Fruit fly (Drosophila melanogaster): Measurements from ENCODE around the gene Spase25.

The Spase25 gene

DNA sequence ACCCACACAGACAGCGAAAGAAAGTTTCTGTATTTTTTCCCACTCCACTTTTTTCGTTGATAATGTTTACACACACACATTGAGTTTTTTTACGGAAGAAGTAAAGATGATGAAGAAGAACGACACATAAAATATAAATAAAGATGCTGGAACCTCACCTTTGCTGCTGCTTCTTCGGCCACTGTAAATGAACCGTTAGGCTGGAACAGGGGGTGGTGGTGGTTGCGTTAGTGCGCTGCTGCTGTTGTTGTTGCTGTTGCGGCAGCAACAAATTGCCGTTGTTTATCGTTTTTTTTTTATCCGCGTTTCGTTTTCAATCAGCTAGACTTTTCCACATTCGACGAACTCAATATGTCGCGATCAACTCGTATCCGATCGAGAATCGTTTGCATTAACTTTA is 31.4 kb upstream of the Spase25 start:
- TF ChIP-seq Sin3A (optimal IDR thresholded peaks at IDR 0.05) (no peak), h (optimal IDR thresholded peaks at IDR 0.05) (no peak), insv (optimal IDR thresholded peaks at IDR 0.05) (no peak), psq (optimal IDR thresholded peaks at IDR 0.05) (no peak), Myc (optimal IDR thresholded peaks at IDR 0.05) (no peak), ttk (optimal IDR thresholded peaks at IDR 0.05) (no peak)

DNA sequence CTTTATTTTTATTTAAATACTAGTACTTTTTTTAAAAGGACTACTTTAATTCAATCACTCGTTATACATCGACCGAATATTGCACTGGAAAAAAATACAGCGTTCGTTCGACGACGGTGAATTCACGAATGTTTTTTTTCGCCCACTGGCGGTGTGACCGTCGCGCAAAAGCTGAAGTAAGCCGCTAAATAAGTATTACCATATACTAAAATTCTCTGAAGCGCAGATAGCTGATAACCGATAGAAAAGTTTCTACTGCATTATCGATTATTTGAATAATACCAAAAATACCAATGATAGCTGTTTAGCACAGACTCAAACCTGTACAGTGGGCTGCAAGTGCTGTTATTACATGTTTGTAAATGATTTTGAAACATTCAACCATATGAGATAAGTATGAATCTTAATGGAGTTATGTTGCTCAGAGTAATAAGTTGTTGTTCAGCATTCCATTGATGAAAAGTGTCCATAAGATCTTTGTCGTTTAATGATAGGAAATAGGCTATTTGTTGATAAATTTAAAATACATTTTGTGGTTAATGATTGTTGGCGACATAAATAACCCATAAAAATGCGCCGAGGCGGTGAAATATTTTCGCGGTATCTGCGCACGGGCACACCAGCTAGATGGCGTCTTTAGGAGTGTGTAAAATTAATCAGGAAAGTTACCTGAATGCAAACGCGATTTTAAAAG is 30.7 kb upstream of the Spase25 start, which contains the start of the genes Evi5 and HP5:
Gene Evi5, minus strand, starts transcription at position 198 of the 694 bp plus-strand sequence.
Gene HP5, plus strand, starts transcription at position 598 of the 694 bp plus-strand sequence.
- TF ChIP-seq psq (optimal IDR thresholded peaks at IDR 0.05): no peak
- TF ChIP-seq Myc (optimal IDR thresholded peaks at IDR 0.05): no peak
- no peak for TF ChIP-seq h (optimal IDR thresholded peaks at IDR 0.05)
- no peak for TF ChIP-seq Sin3A (optimal IDR thresholded peaks at IDR 0.05)
- TF ChIP-seq insv (optimal IDR thresholded peaks at IDR 0.05): no peak
- TF ChIP-seq ttk (optimal IDR thresholded peaks at IDR 0.05): no peak

DNA sequence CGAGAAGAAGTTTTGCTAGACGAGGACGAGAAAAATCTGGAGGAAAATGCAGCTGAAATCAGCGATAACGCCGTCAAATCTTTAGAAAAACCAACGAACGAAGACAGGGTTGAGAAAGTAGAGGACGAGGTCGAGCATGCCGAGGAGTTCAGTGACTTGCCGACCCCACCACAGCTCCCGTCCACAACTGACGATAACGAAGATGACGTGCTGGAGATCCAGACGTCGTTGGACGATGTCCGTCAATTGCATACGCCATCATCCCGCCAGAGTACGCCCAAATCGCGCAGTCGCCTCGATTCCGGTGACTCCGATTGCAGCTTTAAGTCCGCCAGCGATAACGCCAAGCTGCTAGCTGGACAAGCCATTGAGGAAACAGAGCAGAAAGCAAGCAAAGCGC is 27.9 kb upstream of the Spase25 start:
- no peak for TF ChIP-seq psq (optimal IDR thresholded peaks at IDR 0.05)
- TF ChIP-seq ttk (optimal IDR thresholded peaks at IDR 0.05): no peak
- no peak for TF ChIP-seq h (optimal IDR thresholded peaks at IDR 0.05)
- no peak for TF ChIP-seq Myc (optimal IDR thresholded peaks at IDR 0.05)
- TF ChIP-seq Sin3A (optimal IDR thresholded peaks at IDR 0.05): no peak
- TF ChIP-seq insv (optimal IDR thresholded peaks at IDR 0.05): no peak

DNA sequence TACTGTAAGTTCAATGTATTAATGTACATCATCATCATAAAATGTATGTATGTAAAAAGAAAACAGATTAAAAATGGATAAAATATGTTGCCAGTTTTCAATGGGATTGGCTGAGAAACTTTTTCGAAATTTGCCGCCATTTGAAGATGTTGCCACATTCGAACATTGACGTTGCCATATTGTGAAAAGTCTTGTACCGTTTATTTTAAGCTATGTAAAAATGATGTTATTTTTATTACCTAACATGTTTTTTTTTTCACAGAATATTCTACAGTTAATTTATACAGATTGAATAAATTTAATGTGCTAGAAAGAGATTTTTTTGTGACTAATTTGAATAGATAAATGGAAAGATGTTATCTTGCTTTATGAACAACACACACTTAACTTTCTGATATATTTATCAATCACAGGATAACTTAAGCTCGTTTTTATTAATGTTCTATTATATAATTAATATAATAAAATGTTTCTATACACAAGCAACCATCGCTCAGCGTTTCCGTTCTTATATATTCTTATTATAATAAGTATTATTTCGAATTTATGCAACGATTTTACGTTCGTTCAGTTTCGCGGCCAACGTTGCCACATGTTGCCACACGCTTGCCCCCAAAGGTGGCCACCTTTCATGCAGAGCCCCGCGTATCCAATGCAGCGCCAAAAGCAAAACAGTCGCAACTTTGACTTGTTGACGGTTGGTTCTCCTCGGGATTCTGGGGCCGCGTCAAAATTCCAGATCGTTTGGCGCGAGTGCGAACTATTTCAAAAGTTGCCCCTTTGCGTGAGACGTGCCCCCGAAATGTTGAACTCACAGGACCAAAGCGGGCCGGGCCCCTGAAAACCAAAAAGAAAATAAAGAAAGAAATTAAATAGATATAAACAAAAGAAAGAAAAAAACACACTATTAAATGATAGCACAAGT is 25.9 kb upstream of the Spase25 start, which contains the start of gene CG43155:
Gene CG43155, plus strand, starts transcription at position 875 of the 925 bp plus-strand sequence.
- TF ChIP-seq insv (optimal IDR thresholded peaks at IDR 0.05) (no peak), Sin3A (optimal IDR thresholded peaks at IDR 0.05) (no peak), ttk (optimal IDR thresholded peaks at IDR 0.05) (no peak), Myc (optimal IDR thresholded peaks at IDR 0.05) (no peak), psq (optimal IDR thresholded peaks at IDR 0.05) (no peak), h (optimal IDR thresholded peaks at IDR 0.05) (no peak)

DNA sequence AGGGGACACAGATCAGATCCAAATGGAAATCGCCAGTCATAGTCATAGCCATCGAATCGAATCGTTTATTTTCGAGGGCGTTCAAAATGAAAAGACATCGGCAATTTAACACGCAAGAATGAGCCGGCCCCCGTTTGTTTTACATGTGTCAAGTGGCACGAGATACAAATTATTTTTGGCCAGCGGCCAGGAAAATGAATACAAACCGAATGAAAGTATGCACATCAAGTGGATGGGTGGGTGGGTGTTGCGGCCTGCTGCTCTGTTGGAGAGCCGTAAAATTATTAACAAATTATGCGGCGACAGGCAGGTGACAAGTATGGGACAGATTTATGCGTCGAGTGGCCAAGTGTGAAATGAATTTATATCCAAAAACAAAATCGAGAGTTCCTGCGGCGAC is 21.0 kb upstream of the Spase25 start:
- no peak for TF ChIP-seq Sin3A (optimal IDR thresholded peaks at IDR 0.05)
- no peak for TF ChIP-seq h (optimal IDR thresholded peaks at IDR 0.05)
- TF ChIP-seq ttk (optimal IDR thresholded peaks at IDR 0.05): no peak
- no peak for TF ChIP-seq psq (optimal IDR thresholded peaks at IDR 0.05)
- no peak for TF ChIP-seq insv (optimal IDR thresholded peaks at IDR 0.05)
- no peak for TF ChIP-seq Myc (optimal IDR thresholded peaks at IDR 0.05)

DNA sequence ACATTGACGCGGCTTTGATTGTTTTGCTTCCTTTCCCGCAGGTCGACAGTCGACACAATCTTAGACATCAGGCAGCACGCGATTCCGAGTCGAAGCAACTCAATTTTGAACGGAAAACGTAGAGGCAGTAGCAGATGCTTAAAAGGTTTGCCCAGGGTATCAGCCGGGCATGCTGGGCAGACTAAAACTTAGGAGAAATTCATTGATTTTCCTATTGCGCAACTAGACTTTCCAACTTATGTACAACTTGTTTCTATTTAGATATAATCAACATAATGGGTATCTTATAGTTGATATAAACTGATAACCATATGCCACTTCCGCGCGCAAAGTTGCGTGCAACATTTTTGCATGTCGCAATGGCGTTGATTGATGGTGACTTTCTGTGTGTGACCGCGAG is 18.3 kb upstream of the Spase25 start:
- no peak for TF ChIP-seq Sin3A (optimal IDR thresholded peaks at IDR 0.05)
- TF ChIP-seq ttk (optimal IDR thresholded peaks at IDR 0.05): no peak
- TF ChIP-seq psq (optimal IDR thresholded peaks at IDR 0.05): no peak
- no peak for TF ChIP-seq Myc (optimal IDR thresholded peaks at IDR 0.05)
- no peak for TF ChIP-seq h (optimal IDR thresholded peaks at IDR 0.05)
- no peak for TF ChIP-seq insv (optimal IDR thresholded peaks at IDR 0.05)

DNA sequence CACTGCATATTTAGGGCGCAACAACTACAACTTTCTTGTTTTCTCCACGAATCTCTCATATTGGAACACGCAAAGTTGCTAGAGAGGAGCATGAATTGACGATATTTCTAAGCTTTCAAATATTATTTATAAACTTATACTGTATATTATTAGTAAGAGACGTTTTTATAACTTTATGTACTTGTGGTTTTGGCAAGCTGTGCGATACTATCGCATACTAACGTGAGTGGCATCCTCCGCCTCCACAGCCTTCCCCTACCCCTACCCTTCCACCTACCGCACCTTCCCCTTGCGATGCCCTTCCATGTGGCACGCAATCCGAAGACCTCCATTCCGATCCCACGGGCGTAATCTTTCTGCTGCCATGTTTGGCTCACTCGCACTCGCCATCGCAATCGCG is 16.7 kb upstream of the Spase25 start:
- TF ChIP-seq insv (optimal IDR thresholded peaks at IDR 0.05) (no peak), Sin3A (optimal IDR thresholded peaks at IDR 0.05) (no peak), Myc (optimal IDR thresholded peaks at IDR 0.05) (no peak), psq (optimal IDR thresholded peaks at IDR 0.05) (no peak), ttk (optimal IDR thresholded peaks at IDR 0.05) (no peak), h (optimal IDR thresholded peaks at IDR 0.05) (no peak)

DNA sequence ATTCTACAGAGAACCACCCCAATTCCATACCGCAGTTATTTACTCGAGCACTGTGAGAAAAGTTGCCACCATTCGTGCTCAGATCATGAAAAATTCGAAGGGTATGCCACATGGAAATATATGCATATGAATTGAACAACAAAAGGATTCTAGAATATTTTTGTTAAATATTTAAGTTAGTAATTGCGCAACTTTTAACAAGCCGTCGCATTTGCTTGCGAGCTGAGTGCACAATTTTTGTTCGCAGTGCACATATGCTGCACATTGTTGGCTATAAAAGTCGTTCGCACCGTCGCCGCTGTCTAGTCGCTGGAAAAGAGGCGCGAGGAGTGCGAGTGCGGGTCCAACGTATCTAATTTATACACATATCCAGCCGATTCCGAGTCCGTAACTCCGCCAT is 8.3 kb upstream of the Spase25 start, which contains the start of gene Cyp4g15:
Gene Cyp4g15, plus strand, starts transcription at position 301 of the 400 bp plus-strand sequence.
- TF ChIP-seq ttk (optimal IDR thresholded peaks at IDR 0.05) (no peak), Myc (optimal IDR thresholded peaks at IDR 0.05) (no peak), Sin3A (optimal IDR thresholded peaks at IDR 0.05) (no peak), psq (optimal IDR thresholded peaks at IDR 0.05) (no peak), insv (optimal IDR thresholded peaks at IDR 0.05) (no peak), h (optimal IDR thresholded peaks at IDR 0.05) (no peak)

DNA sequence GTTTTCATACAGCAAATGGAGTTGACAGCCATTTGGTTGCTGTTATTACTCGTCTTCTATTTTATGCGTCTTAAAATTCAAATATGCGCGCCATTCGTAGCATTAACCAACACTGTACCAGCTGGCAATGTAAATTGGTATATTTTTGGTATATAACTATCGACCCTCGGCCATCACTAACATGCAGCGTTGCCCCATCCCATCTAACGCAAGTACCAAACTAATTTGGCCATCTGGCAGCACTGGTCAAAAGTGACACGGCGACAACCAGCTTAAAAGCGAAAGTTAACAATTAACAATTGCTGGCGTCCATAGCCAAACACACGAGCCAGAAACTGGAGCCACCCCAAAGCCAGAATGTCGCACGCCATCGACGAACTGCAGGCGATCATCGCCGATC is 1.8 kb upstream of the Spase25 start, which contains the start of gene Uba5:
Gene Uba5, plus strand, starts transcription at position 222 of the 400 bp plus-strand sequence.
- TF ChIP-seq h (optimal IDR thresholded peaks at IDR 0.05) (no peak), Myc (optimal IDR thresholded peaks at IDR 0.05) (no peak), psq (optimal IDR thresholded peaks at IDR 0.05) (no peak), Sin3A (optimal IDR thresholded peaks at IDR 0.05) (no peak), insv (optimal IDR thresholded peaks at IDR 0.05) (no peak), ttk (optimal IDR thresholded peaks at IDR 0.05) (no peak)

DNA sequence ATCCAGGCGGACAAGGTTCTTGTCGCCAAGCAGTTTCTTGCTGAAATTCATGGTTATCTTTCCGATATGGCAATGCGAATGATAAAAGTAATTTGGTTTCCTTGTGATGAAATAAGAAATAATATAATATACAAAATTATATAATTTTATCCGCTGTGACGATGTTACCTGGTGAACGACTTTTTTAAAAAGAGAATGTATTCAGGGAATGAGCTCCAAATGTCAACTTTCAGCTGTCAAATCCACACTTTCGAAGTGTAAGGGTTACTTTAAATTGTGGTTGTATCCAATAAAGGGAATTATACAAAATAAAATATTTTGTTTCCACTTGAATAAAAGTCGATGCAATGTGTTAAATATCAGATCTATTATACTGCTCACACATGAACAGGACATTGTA is 6.4 kb downstream of the Spase25 start, which contains the start of gene CG33235:
Gene CG33235, minus strand, starts transcription at position 101 of the 400 bp plus-strand sequence.
- TF ChIP-seq h (optimal IDR thresholded peaks at IDR 0.05): no peak
- no peak for TF ChIP-seq psq (optimal IDR thresholded peaks at IDR 0.05)
- TF ChIP-seq insv (optimal IDR thresholded peaks at IDR 0.05): no peak
- no peak for TF ChIP-seq Sin3A (optimal IDR thresholded peaks at IDR 0.05)
- TF ChIP-seq Myc (optimal IDR thresholded peaks at IDR 0.05): no peak
- TF ChIP-seq ttk (optimal IDR thresholded peaks at IDR 0.05): no peak

DNA sequence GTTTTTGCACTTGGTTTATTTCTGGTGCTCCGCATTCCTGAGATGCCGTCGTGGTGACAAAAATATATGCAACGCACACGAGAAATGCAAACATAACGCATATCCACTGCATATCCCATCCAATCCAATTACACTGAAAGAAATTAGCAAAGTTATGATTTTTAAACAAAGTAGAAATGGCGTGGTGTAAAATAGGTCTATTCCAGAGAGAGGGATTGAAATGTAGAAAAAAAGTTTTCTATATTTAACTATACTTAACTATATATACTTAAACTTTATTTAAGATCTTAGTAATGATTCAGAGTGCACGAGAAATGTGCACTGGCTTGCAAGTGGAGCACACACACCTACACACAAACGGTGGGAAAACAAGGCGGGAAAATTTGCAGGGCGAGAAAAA is 7.2 kb downstream of the Spase25 start:
- no peak for TF ChIP-seq insv (optimal IDR thresholded peaks at IDR 0.05)
- TF ChIP-seq psq (optimal IDR thresholded peaks at IDR 0.05): no peak
- no peak for TF ChIP-seq h (optimal IDR thresholded peaks at IDR 0.05)
- TF ChIP-seq Myc (optimal IDR thresholded peaks at IDR 0.05): no peak
- TF ChIP-seq Sin3A (optimal IDR thresholded peaks at IDR 0.05): no peak
- no peak for TF ChIP-seq ttk (optimal IDR thresholded peaks at IDR 0.05)

All from Kc167 (cell line).